Worm (Caenorhabditis elegans): ENCODE measurements around the gene ttr-12.

The ttr-12 gene

ce11 chrV:20634330-20634729 lies 25.7 kb upstream of the ttr-12 start, which contains the start of gene F46B3.16:
Gene F46B3.16 (plus strand): TSS chrV:20634630.
- no peak for TF ChIP-seq fos-1 (tag; optimal IDR thresholded peaks at IDR 0.05)
- no peak for TF ChIP-seq rnt-1 (tag; optimal IDR thresholded peaks at IDR 0.05)
- TF ChIP-seq Y116A8C.19 (tag; optimal IDR thresholded peaks at IDR 0.05; ENCODE audit: borderline replicate concordance) = no peak
- TF ChIP-seq nhr-71 (tag; optimal IDR thresholded peaks at IDR 0.05) = no peak
- TF ChIP-seq lir-3 (tag; optimal IDR thresholded peaks at IDR 0.05; ENCODE audit: poor library complexity) = no peak
- TF ChIP-seq dsc-1 (tag; optimal IDR thresholded peaks at IDR 0.05) = no peak
- no peak for TF ChIP-seq pag-3 (tag; optimal IDR thresholded peaks at IDR 0.05; ENCODE audit: borderline replicate concordance, insufficient read depth)
- TF ChIP-seq xbp-1 (tag; optimal IDR thresholded peaks at IDR 0.05) = no peak

ce11 chrV:20633619-20634018 lies 25.0 kb upstream of the ttr-12 start, which contains the start of gene F46B3.15:
Gene F46B3.15 (minus strand): TSS chrV:20633719.
- TF ChIP-seq nhr-76 (tag; optimal IDR thresholded peaks at IDR 0.05) (no peak), isw-1 (GFP tag; IDR thresholded peaks at IDR 0.05) (no peak), C04F5.9 (tag; optimal IDR thresholded peaks at IDR 0.05) (no peak), ceh-88 (GFP tag; IDR thresholded peaks at IDR 0.05) (no peak), unc-130 (tag; optimal IDR thresholded peaks at IDR 0.05) (no peak), fos-1 (tag; optimal IDR thresholded peaks at IDR 0.05) (no peak), lin-39 (tag; optimal IDR thresholded peaks at IDR 0.05) (no peak), nhr-19 (GFP tag; conservative IDR thresholded peaks at IDR 0.05) (no peak), mef-2 (tag; optimal IDR thresholded peaks at IDR 0.05) (no peak), zip-4 (GFP tag; optimal IDR thresholded peaks at IDR 0.05) (no peak), snu-23 (GFP tag; optimal IDR thresholded peaks at IDR 0.05) (no peak), elt-2 (tag; optimal IDR thresholded peaks at IDR 0.05) (no peak), nhr-85 (tag) (no peak), swsn-7 (tag; optimal IDR thresholded peaks at IDR 0.05) (no peak), nhr-47 (tag; optimal IDR thresholded peaks at IDR 0.05) (no peak), nhr-237 (tag; optimal IDR thresholded peaks at IDR 0.05) (no peak), elt-3 (tag; optimal IDR thresholded peaks at IDR 0.05) (no peak), lin-35 (GFP tag; optimal IDR thresholded peaks at IDR 0.05) (no peak), hlh-17 (GFP tag; optimal IDR thresholded peaks at IDR 0.05; ENCODE audit: borderline replicate concordance) (no peak)

ce11 chrV:20631255-20631654 lies 22.7 kb upstream of the ttr-12 start, which contains the start of gene F46B3.14:
Gene F46B3.14 (minus strand): TSS chrV:20631355.
- TF ChIP-seq unc-86 (tag; optimal IDR thresholded peaks at IDR 0.05) = no peak
- no peak for TF ChIP-seq elt-3 (tag; optimal IDR thresholded peaks at IDR 0.05)
- no peak for TF ChIP-seq irx-1 (tag; optimal IDR thresholded peaks at IDR 0.05)

- TF ChIP-seq unc-98 (GFP tag; IDR thresholded peaks at IDR 0.05) (no peak), lin-14 (GFP tag; optimal IDR thresholded peaks at IDR 0.05) (no peak), nhr-84 (tag; optimal IDR thresholded peaks at IDR 0.05) (no peak), irx-1 (tag; optimal IDR thresholded peaks at IDR 0.05) (no peak), mef-2 (tag; optimal IDR thresholded peaks at IDR 0.05) (no peak), hlh-17 (GFP tag; optimal IDR thresholded peaks at IDR 0.05; ENCODE audit: borderline replicate concordance) (no peak), nhr-90 (tag; optimal IDR thresholded peaks at IDR 0.05; ENCODE audit: poor library complexity) (no peak), ceh-63 (GFP tag; optimal IDR thresholded peaks at IDR 0.05) (no peak), aly-2 (tag; optimal IDR thresholded peaks at IDR 0.05) (no peak), nhr-237 (tag; optimal IDR thresholded peaks at IDR 0.05) (no peak)
Measured at ce11 chrV:20626043-20626761, 17.6 kb upstream of the ttr-12 start, which contains the start of the genes F46B3.9 and srz-18. Gene F46B3.9 (minus strand): TSS chrV:20626143. Gene srz-18 (plus strand): TSS chrV:20626711.
